Fruit fly (Drosophila melanogaster) whole organism, embryonic: ENCODE results near the gene CG6753.

Experiments used
- CG14441 ChIP-seq: fragments of 200-800 bp; sonication (Bioruptor generic); IDR thresholded peaks from 2 replicates; pipeline ENCODE4 v1.3.6; 2022; ENCODE audit warnings: missing biosample characterization, missing genetic modification characterization
- CG30431 ChIP-seq: fragments of 200-800 bp; sonication (Bioruptor generic); optimal IDR thresholded peaks from 2 replicates; lab custom pipeline; 2017; ENCODE audit warnings: missing biosample characterization, missing genetic modification characterization
- CG32767 ChIP-seq: fragments of 200-800 bp; sonication (Bioruptor generic); IDR thresholded peaks from 2 replicates; pipeline ENCODE4 v1.3.6; 2022; ENCODE audit warnings: missing biosample characterization, missing genetic modification characterization
- CG8924 ChIP-seq: fragments of 200-800 bp; optimal IDR thresholded peaks from 3 replicates; lab custom pipeline; 2019; ENCODE audit warnings: missing biosample characterization, mild to moderate bottlenecking, missing genetic modification characterization, moderate library complexity
- Mad ChIP-seq: fragments of 200-800 bp; sonication (Bioruptor generic); optimal IDR thresholded peaks from 2 replicates; lab custom pipeline; 2016; ENCODE audit warnings: missing biosample characterization, missing genetic modification characterization
- Mes4 ChIP-seq: fragments of 200-800 bp; sonication (Bioruptor generic); optimal IDR thresholded peaks from 2 replicates; lab custom pipeline; 2016; ENCODE audit warnings: missing biosample characterization, missing genetic modification characterization
- jumu ChIP-seq: fragments of 200-800 bp; sonication (Bioruptor generic); optimal IDR thresholded peaks from 3 replicates; lab custom pipeline; 2016; ENCODE audit warnings: missing biosample characterization, missing genetic modification characterization
- sisA ChIP-seq: fragments of 200-800 bp; sonication (Bioruptor generic); IDR thresholded peaks from 2 replicates; pipeline ENCODE4 v1.3.6; 2022; ENCODE audit warnings: missing biosample characterization, missing genetic modification characterization

DNA sequence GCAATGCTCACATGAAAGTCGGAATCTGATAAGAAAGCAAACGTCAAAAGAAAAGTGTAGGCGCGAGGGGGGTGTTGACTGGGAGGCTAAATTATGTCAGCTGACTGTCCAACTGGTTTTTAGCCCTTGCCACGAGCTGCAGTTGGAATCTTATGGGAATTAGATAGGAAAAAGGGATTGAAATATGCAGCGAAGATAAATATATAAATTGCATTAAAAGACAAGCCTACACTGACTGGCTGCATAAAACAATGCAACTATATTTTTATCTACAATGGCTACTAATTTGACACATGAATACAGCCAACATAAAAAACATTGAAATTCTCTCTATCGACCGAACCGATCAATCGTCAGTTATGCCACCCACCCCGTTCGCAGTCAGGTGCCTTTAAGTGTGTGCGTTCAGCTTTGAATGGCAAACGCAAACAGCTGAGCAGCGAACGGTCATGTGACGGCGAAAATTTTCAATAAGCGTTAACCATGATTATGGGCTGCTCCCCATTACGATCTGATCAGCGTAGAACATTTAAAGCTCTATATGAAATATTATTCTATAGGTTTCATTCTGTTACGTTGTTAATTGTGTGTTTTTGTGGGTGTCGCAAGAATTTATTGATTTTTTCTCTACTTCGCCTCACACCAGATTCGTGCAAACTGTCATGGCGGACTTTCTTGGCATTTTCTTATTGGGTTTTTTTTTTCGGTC lies 15.5 kb downstream of the CG6753 start:
- no peak for TF ChIP-seq Mad (GFP tag; lab: Kevin White, UChicago)
- no peak for TF ChIP-seq CG8924 (tag; lab: Kevin White, UChicago)
- no peak for TF ChIP-seq CG32767 (GFP tag; lab: Robert Waterston, UW)
- no peak for TF ChIP-seq jumu (GFP tag; lab: Kevin White, UChicago)
- TF ChIP-seq CG14441, result no peak
- TF ChIP-seq CG30431 (GFP tag; lab: Kevin White, UChicago), result no peak
- no peak for TF ChIP-seq Mes4 (GFP tag; lab: Kevin White, UChicago)
- TF ChIP-seq sisA, result no peak
